Worm (Caenorhabditis elegans): Measurements from ENCODE around the gene nhr-118.
A peak's percentile ranks its signal among the peaks of the same experiment; 100 is the strongest.

Gene nhr-118

ce11 chrV:4437215-4437614 lies 29.6 kb downstream of the nhr-118 start:
- TF ChIP-seq nhr-102 (tag; optimal IDR thresholded peaks at IDR 0.05) (no peak), unc-62 (GFP tag; optimal IDR thresholded peaks at IDR 0.05 in 1 of 2) (peak in 1 of 2 experiments; percentile 84), unc-62 (tag; optimal IDR thresholded peaks at IDR 0.05) (no peak)

ce11 chrV:4442749-4443381 lies 35.2 kb downstream of the nhr-118 start, which contains the start of gene rft-1:
Gene rft-1, minus strand, starts transcription at chrV:4443223.
- TF ChIP-seq aha-1 (tag) (peak; percentile 25), dmd-6 (GFP tag; IDR thresholded peaks at IDR 0.05) (peak; percentile 20; the same call in 1 of the 2 replicates), pqm-1 (tag; optimal IDR thresholded peaks at IDR 0.05) (peak; percentile 68), daf-12 (tag; optimal IDR thresholded peaks at IDR 0.05) (no peak), nhr-28 (tag; optimal IDR thresholded peaks at IDR 0.05) (peak; percentile 58), nhr-237 (tag; optimal IDR thresholded peaks at IDR 0.05) (no peak), unc-62 (GFP tag; optimal IDR thresholded peaks at IDR 0.05 in 1 of 2) (peak in 1 of 2 experiments; percentile 92), unc-62 (tag; optimal IDR thresholded peaks at IDR 0.05) (no peak), nhr-77 (tag; optimal IDR thresholded peaks at IDR 0.05) (peak; percentile 20)

- TF ChIP-seq nhr-111 (GFP tag; optimal IDR thresholded peaks at IDR 0.05), result no peak
- TF ChIP-seq daf-8 (GFP tag; IDR thresholded peaks at IDR 0.05), result no peak
- no peak for TF ChIP-seq nhr-48 (tag; optimal IDR thresholded peaks at IDR 0.05)
- no peak for TF ChIP-seq lin-39 (tag; optimal IDR thresholded peaks at IDR 0.05)
- TF ChIP-seq cey-2 (tag; optimal IDR thresholded peaks at IDR 0.05; ENCODE audit: borderline replicate concordance, insufficient read depth), result no peak
- no peak for TF ChIP-seq dmd-6 (GFP tag; IDR thresholded peaks at IDR 0.05)
- TF ChIP-seq Y5F2A.4 (GFP tag; optimal IDR thresholded peaks at IDR 0.05), result no peak
- TF ChIP-seq nhr-28 (tag; optimal IDR thresholded peaks at IDR 0.05), result no peak
- TF ChIP-seq spr-3 (GFP tag; optimal IDR thresholded peaks at IDR 0.05), result no peak
- TF ChIP-seq snpc-1.2 (GFP tag; IDR thresholded peaks at IDR 0.05), result peak; percentile 38; the same call in 1 of the 2 replicates
- no peak for TF ChIP-seq zfp-2 (tag; optimal IDR thresholded peaks at IDR 0.05)
- no peak for TF ChIP-seq saeg-2 (GFP tag; IDR thresholded peaks at IDR 0.05)
- TF ChIP-seq F49E8.2 (tag; optimal IDR thresholded peaks at IDR 0.05; ENCODE audit: borderline replicate concordance), result peak; percentile 52
- peak; percentile 63; the same call in 1 of the 2 replicates for TF ChIP-seq lin-38 (GFP tag; IDR thresholded peaks at IDR 0.05)
- TF ChIP-seq madf-9 (GFP tag; conservative IDR thresholded peaks at IDR 0.05), result no peak
- no peak; the same call in 1 of the 2 replicates for TF ChIP-seq Y48G9A.11 (GFP tag; IDR thresholded peaks at IDR 0.05)
- 0 out of 2 replicates have a peak, but pooled peaks have one; percentile 11 for TF ChIP-seq arid-1 (GFP tag; conservative IDR thresholded peaks at IDR 0.05)
- no peak for TF ChIP-seq fos-1 (tag; optimal IDR thresholded peaks at IDR 0.05)
- no peak for TF ChIP-seq nhr-25 (tag; optimal IDR thresholded peaks at IDR 0.05; ENCODE audit: borderline replicate concordance, insufficient read depth)
- no peak for TF ChIP-seq hmg-1.1 (GFP tag; IDR thresholded peaks at IDR 0.05)
- no peak for TF ChIP-seq lsy-2 (tag; optimal IDR thresholded peaks at IDR 0.05)
- TF ChIP-seq spr-1 (tag; optimal IDR thresholded peaks at IDR 0.05), result no peak
- no peak for TF ChIP-seq lim-7 (GFP tag; IDR thresholded peaks at IDR 0.05)
- TF ChIP-seq skn-1 (tag; optimal IDR thresholded peaks at IDR 0.05), result no peak
- no peak for TF ChIP-seq mdt-29 (GFP tag; IDR thresholded peaks at IDR 0.05)
- TF ChIP-seq dmd-8 (GFP tag; IDR thresholded peaks at IDR 0.05), result no peak
- TF ChIP-seq Y105C5A.15 (GFP tag; IDR thresholded peaks at IDR 0.05), result no peak
- TF ChIP-seq attf-4 (tag; optimal IDR thresholded peaks at IDR 0.05), result no peak
- peak; percentile 35 for TF ChIP-seq unc-130 (GFP tag; optimal IDR thresholded peaks at IDR 0.05)
Measured at ce11 chrV:4447637-4448036, 40.0 kb downstream of the nhr-118 start.

Measured in whole organism, L4 larva.